Worm (Caenorhabditis elegans): ENCODE measurements around the gene F14H12.8.
A peak's percentile ranks its signal among the peaks of the same experiment; 100 is the strongest.

- TF ChIP-seq him-1 (tag; optimal IDR thresholded peaks at IDR 0.05) (peak; percentile 66), dao-5 (tag; optimal IDR thresholded peaks at IDR 0.05) (no peak), W03F9.2 (tag; optimal IDR thresholded peaks at IDR 0.05) (peak; percentile 60)
These were observed 24.1 kb upstream of the F14H12.8 start, which contains the start of gene dpy-23 for ce11 chrX:4388834-4389409.
